Worm (Caenorhabditis elegans) whole organism, late embryonic: ENCODE measurements around the gene str-20.

ENCODE experiments used
- C08G9.2 ChIP-seq: sonication (generic microtip); optimal IDR thresholded peaks from 2 replicates; lab custom pipeline; 2016; ENCODE audit warnings: mild to moderate bottlenecking, missing genetic modification characterization, moderate library complexity, missing compliant biosample characterization
- C38D4.7 ChIP-seq: fragments of 200-800 bp; sonication (Bioruptor generic); optimal IDR thresholded peaks from 2 replicates; lab custom pipeline; 2018; ENCODE audit warnings: mild to moderate bottlenecking, missing genetic modification characterization, moderate library complexity, missing compliant biosample characterization
- K02D7.2 ChIP-seq: sonication (generic microtip); optimal IDR thresholded peaks from 2 replicates; lab custom pipeline; 2017; ENCODE audit warnings: mild to moderate bottlenecking, missing genetic modification characterization, missing compliant biosample characterization
- K09A11.1 ChIP-seq: sonication (generic microtip); optimal IDR thresholded peaks from 2 replicates; lab custom pipeline; 2017; ENCODE audit warnings: antibody characterized with exemption, mild to moderate bottlenecking, missing genetic modification characterization, missing compliant biosample characterization; ENCODE audit not compliant: insufficient read depth
- Y22D7AL.16 ChIP-seq: sonication (generic microtip); optimal IDR thresholded peaks from 2 replicates; lab custom pipeline; 2016; ENCODE audit warnings: missing genetic modification characterization, missing compliant biosample characterization
- ama-1 ChIP-seq: fragments of 150-350 bp; optimal IDR thresholded peaks from 2 replicates; lab custom pipeline; 2014
- ceh-14 ChIP-seq: sonication (generic microtip); optimal IDR thresholded peaks from 2 replicates; lab custom pipeline; 2016; ENCODE audit warnings: missing genotype, missing genetic modification characterization, missing compliant biosample characterization
- ceh-18 ChIP-seq: sonication (generic microtip); optimal IDR thresholded peaks from 2 replicates; lab custom pipeline; 2016; ENCODE audit warnings: missing genetic modification characterization, missing compliant biosample characterization
- ceh-2 ChIP-seq: sonication (generic microtip); optimal IDR thresholded peaks from 2 replicates; lab custom pipeline; 2016; ENCODE audit warnings: missing genotype, missing genetic modification characterization, missing compliant biosample characterization
- ceh-30 ChIP-seq: fragments of 150-350 bp; optimal IDR thresholded peaks from 2 replicates; lab custom pipeline; 2014; ENCODE audit warnings: missing biosample characterization, missing genetic modification characterization
- ceh-34 ChIP-seq: sonication (generic microtip); optimal IDR thresholded peaks from 2 replicates; lab custom pipeline; 2016; ENCODE audit warnings: mild to moderate bottlenecking, missing genetic modification characterization, missing compliant biosample characterization
- ceh-45 ChIP-seq: fragments of 200-800 bp; sonication (Bioruptor generic); IDR thresholded peaks from 2 replicates; pipeline ENCODE4 v1.3.6; 2022; ENCODE audit warnings: missing genetic modification reagents, missing genetic modification characterization, missing compliant biosample characterization
- ceh-6 ChIP-seq: fragments of 200-800 bp; sonication (Bioruptor generic); optimal IDR thresholded peaks from 2 replicates; lab custom pipeline; 2018; ENCODE audit warnings: mild to moderate bottlenecking, missing genetic modification characterization, missing compliant biosample characterization
- ceh-9 ChIP-seq: sonication (generic microtip); optimal IDR thresholded peaks from 2 replicates; lab custom pipeline; 2016; ENCODE audit warnings: mild to moderate bottlenecking, missing genetic modification characterization, inconsistent platforms, missing compliant biosample characterization
- che-1 ChIP-seq: sonication (generic microtip); optimal IDR thresholded peaks from 2 replicates; lab custom pipeline; 2016; ENCODE audit warnings: mild to moderate bottlenecking, missing genetic modification characterization, missing compliant biosample characterization
- dmd-4 ChIP-seq: sonication (generic microtip); optimal IDR thresholded peaks from 2 replicates; lab custom pipeline; 2016; ENCODE audit warnings: borderline replicate concordance, missing genetic modification characterization, missing compliant biosample characterization
- elt-4 ChIP-seq: sonication (generic microtip); optimal IDR thresholded peaks from 2 replicates; lab custom pipeline; 2016; ENCODE audit warnings: missing genetic modification characterization, missing compliant biosample characterization
- ets-4 ChIP-seq: sonication (generic microtip); optimal IDR thresholded peaks from 2 replicates; lab custom pipeline; 2016; ENCODE audit warnings: missing genetic modification characterization, missing compliant biosample characterization
- fax-1 ChIP-seq: sonication (generic microtip); optimal IDR thresholded peaks from 2 replicates; lab custom pipeline; 2016; ENCODE audit warnings: missing genotype, missing genetic modification characterization, missing compliant biosample characterization
- hlh-30 ChIP-seq: sonication (generic microtip); optimal IDR thresholded peaks from 2 replicates; lab custom pipeline; 2017; ENCODE audit warnings: antibody characterized with exemption, missing genetic modification characterization, missing compliant biosample characterization; ENCODE audit not compliant: insufficient read depth
- hlh-6 ChIP-seq: sonication (generic microtip); optimal IDR thresholded peaks from 2 replicates; lab custom pipeline; 2016; ENCODE audit warnings: missing genotype, missing genetic modification characterization, missing compliant biosample characterization
- hlh-8 ChIP-seq: sonication (generic microtip); optimal IDR thresholded peaks from 2 replicates; lab custom pipeline; 2016; ENCODE audit warnings: missing genotype, missing genetic modification characterization, missing compliant biosample characterization
- lim-6 ChIP-seq: sonication (generic microtip); optimal IDR thresholded peaks from 2 replicates; lab custom pipeline; 2016; ENCODE audit warnings: missing genetic modification characterization, missing compliant biosample characterization
- lin-11 ChIP-seq: fragments of 200-800 bp; sonication (Bioruptor generic); optimal IDR thresholded peaks from 2 replicates; lab custom pipeline; 2018; ENCODE audit warnings: mild to moderate bottlenecking, missing genetic modification characterization, missing compliant biosample characterization
- madf-2 ChIP-seq: sonication (generic microtip); optimal IDR thresholded peaks from 2 replicates; lab custom pipeline; 2017; ENCODE audit warnings: missing genetic modification characterization, missing compliant biosample characterization
- mec-3 ChIP-seq: sonication (generic microtip); optimal IDR thresholded peaks from 2 replicates; lab custom pipeline; 2016; ENCODE audit warnings: borderline replicate concordance, missing genetic modification characterization, missing compliant biosample characterization
- nfya-1 ChIP-seq: sonication (generic microtip); optimal IDR thresholded peaks from 2 replicates; lab custom pipeline; 2017; ENCODE audit warnings: missing genetic modification characterization, mild to moderate bottlenecking, missing compliant biosample characterization, antibody characterized with exemption, moderate library complexity
- nhr-232 ChIP-seq: sonication (generic microtip); optimal IDR thresholded peaks from 2 replicates; lab custom pipeline; 2016; ENCODE audit warnings: missing genetic modification characterization, missing compliant biosample characterization
- npax-4 ChIP-seq: sonication (generic microtip); optimal IDR thresholded peaks from 2 replicates; lab custom pipeline; 2016; ENCODE audit warnings: missing genetic modification characterization, missing compliant biosample characterization
- odd-2 ChIP-seq: sonication (generic microtip); optimal IDR thresholded peaks from 2 replicates; lab custom pipeline; 2017; ENCODE audit warnings: antibody characterized with exemption, mild to moderate bottlenecking, missing genetic modification characterization, missing compliant biosample characterization
- pag-3 ChIP-seq: sonication (generic microtip); optimal IDR thresholded peaks from 2 replicates; lab custom pipeline; 2016; ENCODE audit warnings: missing compliant biosample characterization, missing genetic modification characterization, borderline replicate concordance
- pat-9 ChIP-seq: fragments of 200-800 bp; sonication (Bioruptor generic); optimal IDR thresholded peaks from 2 replicates; lab custom pipeline; 2018; ENCODE audit warnings: mild to moderate bottlenecking, missing genetic modification characterization, moderate library complexity, missing compliant biosample characterization
- pha-2 ChIP-seq: sonication (generic microtip); optimal IDR thresholded peaks from 2 replicates; lab custom pipeline; 2017; ENCODE audit warnings: mild to moderate bottlenecking, missing genetic modification characterization, missing compliant biosample characterization
- pha-4 ChIP-seq: fragments of 150-350 bp; optimal IDR thresholded peaks from 2 replicates; lab custom pipeline; 2018; ENCODE audit warnings: missing biosample characterization, missing genetic modification reagents, missing genetic modification characterization
- pros-1 ChIP-seq: fragments of 150-350 bp; optimal IDR thresholded peaks from 2 replicates; lab custom pipeline; 2014; ENCODE audit warnings: missing biosample characterization, missing genetic modification reagents, missing genetic modification characterization
- rnt-1 ChIP-seq: sonication (generic microtip); optimal IDR thresholded peaks from 2 replicates; lab custom pipeline; 2016; ENCODE audit warnings: missing genetic modification characterization, missing compliant biosample characterization
- sdc-2 ChIP-seq: sonication (generic microtip); optimal IDR thresholded peaks from 2 replicates; lab custom pipeline; 2016; ENCODE audit warnings: missing genotype, missing genetic modification characterization, missing compliant biosample characterization
- sox-2 ChIP-seq: fragments of 200-800 bp; sonication (Bioruptor generic); IDR thresholded peaks from 2 replicates; pipeline ENCODE4 v1.3.6; 2022; ENCODE audit warnings: missing genetic modification reagents, missing genetic modification characterization, missing compliant biosample characterization
- syd-9 ChIP-seq: sonication (generic microtip); optimal IDR thresholded peaks from 2 replicates; lab custom pipeline; 2016; ENCODE audit warnings: mild to moderate bottlenecking, missing genetic modification characterization, moderate library complexity, missing compliant biosample characterization
- unc-3 ChIP-seq, 2 experiments: fragments of 200-800 bp in 1 of 2; sonication (Bioruptor generic) in 1 of 2; sonication (generic microtip) in 1 of 2; conservative IDR thresholded peaks in 1 of 2; optimal IDR thresholded peaks in 1 of 2; 2 replicates each; pipeline versions ENCODE4 v1.3.6 to Lab custom; 2016 to 2022; ENCODE audit warnings: missing compliant biosample characterization in 2 of 2, missing genetic modification characterization in 2 of 2, missing genetic modification reagents in 1 of 2
- unc-42 ChIP-seq: sonication (generic microtip); optimal IDR thresholded peaks from 2 replicates; lab custom pipeline; 2016; ENCODE audit warnings: missing genotype, missing genetic modification characterization, missing compliant biosample characterization

The str-20 gene

DNA sequence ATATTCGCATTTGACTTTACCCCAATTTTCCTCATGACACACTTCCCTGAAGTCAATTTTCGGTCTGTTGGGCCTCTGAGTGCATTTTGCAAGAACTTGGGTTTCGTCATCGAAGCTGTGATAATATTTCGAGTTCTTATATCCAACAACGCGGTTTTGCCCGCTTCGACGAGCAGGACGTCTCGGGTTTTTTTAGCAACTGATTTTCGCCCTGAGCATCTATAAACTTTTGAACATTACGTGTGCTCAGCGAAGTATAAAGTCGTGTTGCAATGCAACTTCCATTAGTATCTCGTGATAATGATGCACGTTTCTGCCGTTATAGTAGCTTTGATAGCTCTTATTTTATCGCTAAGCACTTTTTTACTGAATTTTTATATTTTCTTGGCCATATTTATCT lies 23.7 kb downstream of the str-20 start, which contains the start of gene srbc-60:
Gene srbc-60 (plus strand): TSS at position 301 of the 400 bp plus-strand sequence.
- TF ChIP-seq ceh-45 (no peak), che-1 (no peak), nfya-1 (tag; lab: Kevin White, UChicago) (no peak), lim-6 (tag; lab: Kevin White, UChicago) (no peak), pha-4 (tag; lab: Kevin White, UChicago) (no peak), fax-1 (tag; lab: Kevin White, UChicago) (no peak), sdc-2 (tag; lab: Kevin White, UChicago) (no peak), pag-3 (tag; lab: Kevin White, UChicago) (no peak), mec-3 (tag; lab: Kevin White, UChicago) (no peak), C38D4.7 (GFP tag; lab: Kevin White, UChicago) (no peak), ceh-14 (tag; lab: Kevin White, UChicago) (no peak), ceh-2 (tag; lab: Kevin White, UChicago) (no peak), pros-1 (tag; lab: Kevin White, UChicago) (no peak), ceh-30 (no peak), pha-2 (tag; lab: Kevin White, UChicago) (no peak), sox-2 (GFP tag; lab: Robert Waterston, UW) (no peak)

- TF ChIP-seq K09A11.1 (tag; lab: Kevin White, UChicago) (no peak), sox-2 (GFP tag; lab: Robert Waterston, UW) (no peak), fax-1 (tag; lab: Kevin White, UChicago) (no peak), pha-2 (tag; lab: Kevin White, UChicago) (no peak), lim-6 (tag; lab: Kevin White, UChicago) (no peak), hlh-8 (no peak), C08G9.2 (tag; lab: Kevin White, UChicago) (no peak)
Measured at ce11 chrV:782432-782831, 26.2 kb downstream of the str-20 start, which contains the start of gene srab-16. Gene srab-16 (plus strand): TSS chrV:782732.

DNA sequence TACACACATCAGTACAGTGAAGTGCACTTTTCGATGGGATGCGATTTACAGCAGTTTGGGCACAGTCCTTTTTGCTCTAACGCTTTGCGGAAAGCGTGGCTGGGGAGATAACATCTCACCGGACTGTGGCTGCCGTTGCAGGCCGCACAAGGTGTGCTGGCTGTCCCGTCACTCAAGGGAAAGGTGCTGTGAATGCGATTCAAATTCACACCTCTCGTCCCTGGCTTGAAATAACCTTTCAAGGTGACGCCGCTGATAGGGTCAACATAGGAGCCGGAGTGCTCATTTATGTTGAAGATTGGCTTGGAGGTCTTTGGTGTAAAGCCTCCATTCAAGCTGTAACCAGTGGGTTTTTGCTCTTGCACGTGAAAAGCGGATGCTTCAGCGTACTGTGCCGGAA lies 37.8 kb downstream of the str-20 start:
- TF ChIP-seq nhr-232 (no peak), ceh-6 (GFP tag; lab: Kevin White, UChicago) (no peak), lin-11 (tag; lab: Kevin White, UChicago) (no peak), npax-4 (no peak), nfya-1 (tag; lab: Kevin White, UChicago) (no peak), che-1 (no peak), elt-4 (tag; lab: Kevin White, UChicago) (no peak), C38D4.7 (GFP tag; lab: Kevin White, UChicago) (no peak), pat-9 (tag; lab: Kevin White, UChicago) (no peak), sdc-2 (tag; lab: Kevin White, UChicago) (no peak), ama-1 (lab: Kevin White, UChicago) (no peak), Y22D7AL.16 (tag; lab: Kevin White, UChicago) (no peak), pag-3 (tag; lab: Kevin White, UChicago) (no peak), K02D7.2 (tag; lab: Kevin White, UChicago) (no peak)

- TF ChIP-seq C08G9.2 (tag; lab: Kevin White, UChicago) (no peak), hlh-6 (tag; lab: Kevin White, UChicago) (no peak), unc-3 (GFP tag; conservative IDR thresholded peaks at IDR 0.05; lab: Robert Waterston, UW) (no peak), unc-3 (tag; optimal IDR thresholded peaks at IDR 0.05; lab: Kevin White, UChicago) (no peak), nhr-232 (no peak), ceh-9 (no peak), lim-6 (tag; lab: Kevin White, UChicago) (no peak), K02D7.2 (tag; lab: Kevin White, UChicago) (no peak)
Measured at ce11 chrV:797241-797640, 41.0 kb downstream of the str-20 start.

DNA sequence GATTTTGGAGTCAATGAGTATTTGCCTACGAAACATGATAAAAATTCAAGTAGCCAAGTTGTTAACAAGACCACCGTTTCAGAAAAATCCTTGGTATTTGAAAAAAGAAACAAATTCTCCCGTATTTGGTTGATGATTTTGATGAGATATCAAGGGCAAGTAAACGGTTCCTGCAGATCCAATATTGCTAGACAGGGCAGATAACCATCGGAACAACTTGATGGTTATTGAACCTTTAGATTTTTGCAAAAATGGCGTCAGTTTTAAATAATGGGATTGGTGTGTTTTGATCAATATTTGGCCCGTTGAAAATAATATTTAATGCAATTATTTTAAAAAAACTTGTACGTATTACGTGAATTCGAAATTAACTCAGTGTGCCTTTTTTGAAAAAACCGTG lies 44.0 kb downstream of the str-20 start:
- TF ChIP-seq unc-42 = no peak
- no peak for TF ChIP-seq madf-2 (tag; lab: Kevin White, UChicago)
- TF ChIP-seq pha-4 (tag; lab: Kevin White, UChicago) = no peak
- TF ChIP-seq hlh-30 = no peak
- no peak for TF ChIP-seq ceh-2 (tag; lab: Kevin White, UChicago)
- TF ChIP-seq rnt-1 = no peak
- TF ChIP-seq dmd-4 (tag; lab: Kevin White, UChicago) = no peak
- TF ChIP-seq syd-9 (tag; lab: Kevin White, UChicago) = no peak
- no peak for TF ChIP-seq ceh-18
- TF ChIP-seq pros-1 (tag; lab: Kevin White, UChicago) = no peak
- TF ChIP-seq odd-2 (tag; lab: Kevin White, UChicago) = no peak
- TF ChIP-seq ets-4 (tag; lab: Kevin White, UChicago) = no peak
- no peak for TF ChIP-seq ceh-34
